Worm (Caenorhabditis elegans): ENCODE data around the gene T10B5.10.

ce11 chrV:1870515-1870940 is 14.5 kb upstream of the T10B5.10 start:
- no peak for TF ChIP-seq him-1 (tag; optimal IDR thresholded peaks at IDR 0.05)
- TF ChIP-seq dao-5 (tag; optimal IDR thresholded peaks at IDR 0.05), result no peak
- TF ChIP-seq W03F9.2 (tag; optimal IDR thresholded peaks at IDR 0.05), result no peak

Data from whole organism, L4/young adult.